Worm (Caenorhabditis elegans) whole organism, L2 larva: ENCODE results near the gene C08B6.10.

Experiments
- ZK546.5 ChIP-seq: sonication (generic microtip); optimal IDR thresholded peaks from 2 replicates; lab custom pipeline; 2017; ENCODE audit warnings: missing biosample characterization, missing genetic modification characterization
- blmp-1 ChIP-seq: sonication (generic microtip); optimal IDR thresholded peaks from 2 replicates; lab custom pipeline; 2017; ENCODE audit warnings: missing genetic modification characterization, mild to moderate bottlenecking, missing compliant biosample characterization, antibody characterized with exemption, moderate library complexity; ENCODE audit not compliant: insufficient read depth
- fos-1 ChIP-seq: fragments of 150-350 bp; optimal IDR thresholded peaks from 2 replicates; lab custom pipeline; 2014; ENCODE audit warnings: missing biosample characterization, missing genetic modification characterization
- lin-39 ChIP-seq: fragments of 150-350 bp; optimal IDR thresholded peaks from 2 replicates; lab custom pipeline; 2014; ENCODE audit warnings: missing biosample characterization, missing genetic modification reagents, missing genetic modification characterization
- nhr-6 ChIP-seq: fragments of 150-350 bp; optimal IDR thresholded peaks from 2 replicates; lab custom pipeline; 2014; ENCODE audit warnings: missing biosample characterization, missing genetic modification characterization
- nhr-77 ChIP-seq: fragments of 150-350 bp; optimal IDR thresholded peaks from 2 replicates; lab custom pipeline; 2014; ENCODE audit warnings: missing biosample characterization, missing genetic modification characterization
- skn-1 ChIP-seq: sonication (generic microtip); optimal IDR thresholded peaks from 2 replicates; lab custom pipeline; 2017; ENCODE audit warnings: missing biosample characterization, missing genetic modification characterization
- sma-3 ChIP-seq: sonication (generic microtip); optimal IDR thresholded peaks from 2 replicates; lab custom pipeline; 2016; ENCODE audit warnings: missing genetic modification reagents, missing genetic modification characterization, missing compliant biosample characterization
- unc-62 ChIP-seq: fragments of 150-350 bp; optimal IDR thresholded peaks from 2 replicates; lab custom pipeline; 2014; ENCODE audit warnings: missing biosample characterization, missing genetic modification reagents, missing genetic modification characterization

- TF ChIP-seq unc-62 (GFP tag; lab: Kevin White, UChicago) (no peak), nhr-77 (tag; lab: Kevin White, UChicago) (no peak), sma-3 (GFP tag; lab: Kevin White, UChicago) (no peak), ZK546.5 (tag; lab: Kevin White, UChicago) (no peak), lin-39 (tag; lab: Kevin White, UChicago) (no peak), nhr-6 (tag; lab: Kevin White, UChicago) (no peak), fos-1 (no peak), blmp-1 (tag; lab: Kevin White, UChicago) (no peak), skn-1 (tag; lab: Kevin White, UChicago) (no peak)
These were observed 40.4 kb upstream of the C08B6.10 start, which contains the start of gene R04B5.6 for ce11 chrV:10084864-10085263.
